Worm (Caenorhabditis elegans) whole organism, L4 larva: Measurements from ENCODE around the gene bec-1.
A peak's percentile ranks its signal among the peaks of the same experiment; 100 is the strongest.

Experiments used
- F10B5.3 ChIP-seq: sonication (generic microtip); optimal IDR thresholded peaks from 2 replicates; lab custom pipeline; 2016; ENCODE audit warnings: mild to moderate bottlenecking, missing genetic modification characterization, missing compliant biosample characterization
- F44E2.7 ChIP-seq: fragments of 200-800 bp; sonication (Bioruptor generic); IDR thresholded peaks from 2 replicates; pipeline ENCODE4 v2.1.2; 2022; ENCODE audit warnings: missing genetic modification characterization, missing compliant biosample characterization
- F49E8.2 ChIP-seq: sonication (generic microtip); optimal IDR thresholded peaks from 2 replicates; lab custom pipeline; 2016; ENCODE audit warnings: missing compliant biosample characterization, mild to moderate bottlenecking, missing genetic modification characterization, borderline replicate concordance
- R02D3.7 ChIP-seq: fragments of 150-350 bp; sonication (generic microtip); optimal IDR thresholded peaks from 3 replicates; lab custom pipeline; 2014; ENCODE audit warnings: missing biosample characterization, missing genetic modification characterization
- Y48G9A.11 ChIP-seq: fragments of 200-800 bp; sonication (Bioruptor generic); IDR thresholded peaks from 2 replicates; pipeline ENCODE4 v1.3.6; 2022; ENCODE audit warnings: missing genetic modification reagents, missing genetic modification characterization, missing compliant biosample characterization
- Y5F2A.4 ChIP-seq: fragments of 200-800 bp; sonication (Bioruptor generic); optimal IDR thresholded peaks from 2 replicates; lab custom pipeline; 2018; ENCODE audit warnings: mild to moderate bottlenecking, missing genetic modification characterization, missing compliant biosample characterization
- ceh-44 ChIP-seq: fragments of 200-800 bp; sonication (Bioruptor generic); IDR thresholded peaks from 2 replicates; pipeline ENCODE4 v1.3.6; 2022; ENCODE audit warnings: missing genetic modification reagents, missing genetic modification characterization, missing compliant biosample characterization
- ceh-62 ChIP-seq: sonication (generic microtip); optimal IDR thresholded peaks from 2 replicates; lab custom pipeline; 2017; ENCODE audit warnings: missing biosample characterization, missing genetic modification characterization
- daf-16 ChIP-seq, 3 experiments: sonication (generic microtip); optimal IDR thresholded peaks; 2 replicates each; lab custom pipeline; 2016 to 2017; ENCODE audit warnings: missing genetic modification characterization in 3 of 3, missing genetic modification reagents in 3 of 3, mild to moderate bottlenecking in 2 of 3, missing compliant biosample characterization in 2 of 3, missing biosample characterization in 1 of 3, moderate library complexity in 1 of 3
- daf-19 ChIP-seq: fragments of 200-800 bp; sonication (Bioruptor generic); conservative IDR thresholded peaks from 2 replicates; pipeline ENCODE4 v1.3.6; 2022; ENCODE audit warnings: missing genetic modification characterization, missing compliant biosample characterization
- dmd-9 ChIP-seq: fragments of 200-800 bp; sonication (Bioruptor generic); IDR thresholded peaks from 2 replicates; pipeline ENCODE4 v1.3.6; 2022; ENCODE audit warnings: missing genetic modification reagents, missing genetic modification characterization, missing compliant biosample characterization
- duxl-1 ChIP-seq: sonication (generic microtip); optimal IDR thresholded peaks from 2 replicates; lab custom pipeline; 2016; ENCODE audit warnings: mild to moderate bottlenecking, missing genetic modification characterization, moderate library complexity, missing compliant biosample characterization; ENCODE audit not compliant: poor library complexity
- egl-27 ChIP-seq: sonication (generic microtip); optimal IDR thresholded peaks from 3 replicates; lab custom pipeline; 2017; ENCODE audit warnings: missing biosample characterization, missing genetic modification reagents, missing genetic modification characterization
- egl-43 ChIP-seq: fragments of 200-800 bp; sonication (Bioruptor generic); IDR thresholded peaks from 2 replicates; pipeline ENCODE4 v1.3.6; 2022; ENCODE audit warnings: missing genetic modification reagents, missing genetic modification characterization, missing compliant biosample characterization
- fos-1 ChIP-seq: fragments of 150-350 bp; optimal IDR thresholded peaks from 2 replicates; lab custom pipeline; 2014; ENCODE audit warnings: missing biosample characterization, missing genetic modification characterization
- hif-1 ChIP-seq, 2 experiments: sonication (generic microtip); optimal IDR thresholded peaks; 2 replicates each; lab custom pipeline; 2016 to 2017; ENCODE audit warnings: missing compliant biosample characterization in 2 of 2, missing genetic modification characterization in 2 of 2, missing genetic modification reagents in 2 of 2, missing genotype in 2 of 2, mild to moderate bottlenecking in 1 of 2
- hlh-30 ChIP-seq: sonication (generic microtip); optimal IDR thresholded peaks from 2 replicates; lab custom pipeline; 2017; ENCODE audit warnings: antibody characterized with exemption, mild to moderate bottlenecking, missing genetic modification characterization, missing compliant biosample characterization; ENCODE audit not compliant: insufficient read depth
- lin-15B ChIP-seq: fragments of 150-350 bp; sonication (generic microtip); optimal IDR thresholded peaks from 3 replicates; lab custom pipeline; 2014; ENCODE audit warnings: missing biosample characterization, missing genetic modification characterization
- lin-29 ChIP-seq: fragments of 200-800 bp; sonication (Bioruptor generic); IDR thresholded peaks from 2 replicates; pipeline ENCODE4 v1.3.6; 2022; ENCODE audit warnings: missing genetic modification reagents, missing genetic modification characterization, missing compliant biosample characterization
- lin-39 ChIP-seq: fragments of 150-350 bp; optimal IDR thresholded peaks from 2 replicates; lab custom pipeline; 2014; ENCODE audit warnings: missing biosample characterization, missing genetic modification reagents, missing genetic modification characterization
- lir-3 ChIP-seq: sonication (generic microtip); optimal IDR thresholded peaks from 2 replicates; lab custom pipeline; 2016; ENCODE audit warnings: mild to moderate bottlenecking, missing genetic modification characterization, missing compliant biosample characterization
- lsy-2 ChIP-seq, 2 experiments: fragments of 150-350 bp in 1 of 2; sonication (generic microtip) in 1 of 2; optimal IDR thresholded peaks; 2 replicates each; lab custom pipeline; 2014 to 2017; ENCODE audit warnings: missing biosample characterization in 2 of 2, missing genetic modification characterization in 2 of 2
- madf-5 ChIP-seq, 2 experiments: fragments of 200-800 bp; sonication (Bioruptor generic); IDR thresholded peaks; 2 replicates each; pipeline ENCODE4 v1.3.6; 2022; ENCODE audit warnings: missing compliant biosample characterization in 2 of 2, missing genetic modification characterization in 2 of 2
- mdt-29 ChIP-seq: fragments of 200-800 bp; sonication (Bioruptor generic); IDR thresholded peaks from 2 replicates; pipeline ENCODE4 v1.3.6; 2022; ENCODE audit warnings: missing genetic modification reagents, missing genetic modification characterization, missing compliant biosample characterization
- mep-1 ChIP-seq: fragments of 150-350 bp; sonication (generic microtip); optimal IDR thresholded peaks from 3 replicates; lab custom pipeline; 2014; ENCODE audit warnings: missing biosample characterization, missing genetic modification characterization
- mes-2 ChIP-seq: sonication (generic microtip); optimal IDR thresholded peaks from 2 replicates; lab custom pipeline; 2016; ENCODE audit warnings: missing genotype, mild to moderate bottlenecking, missing genetic modification characterization, missing compliant biosample characterization; ENCODE audit not compliant: poor library complexity, severe bottlenecking
- mxl-3 ChIP-seq: fragments of 200-800 bp; sonication (Bioruptor generic); optimal IDR thresholded peaks from 2 replicates; lab custom pipeline; 2018; ENCODE audit warnings: mild to moderate bottlenecking, missing genetic modification characterization, missing compliant biosample characterization
- nhr-10 ChIP-seq: fragments of 150-350 bp; optimal IDR thresholded peaks from 2 replicates; lab custom pipeline; 2014; ENCODE audit warnings: missing biosample characterization, missing genetic modification characterization
- nhr-11 ChIP-seq: fragments of 150-350 bp; optimal IDR thresholded peaks from 2 replicates; lab custom pipeline; 2014; ENCODE audit warnings: missing biosample characterization, missing genetic modification characterization
- nhr-111 ChIP-seq: fragments of 200-800 bp; sonication (Bioruptor generic); optimal IDR thresholded peaks from 2 replicates; lab custom pipeline; 2018; ENCODE audit warnings: mild to moderate bottlenecking, missing genetic modification characterization, missing compliant biosample characterization
- nhr-28 ChIP-seq: fragments of 150-350 bp; optimal IDR thresholded peaks from 2 replicates; lab custom pipeline; 2014; ENCODE audit warnings: missing biosample characterization, missing genetic modification characterization
- nhr-41 ChIP-seq: fragments of 200-800 bp; sonication (Bioruptor generic); IDR thresholded peaks from 2 replicates; pipeline ENCODE4 v1.3.6; 2022; ENCODE audit warnings: missing genetic modification reagents, missing genetic modification characterization, missing compliant biosample characterization
- nhr-42 ChIP-seq: fragments of 200-800 bp; sonication (Bioruptor generic); IDR thresholded peaks from 2 replicates; pipeline ENCODE4 v1.3.6; 2022; ENCODE audit warnings: missing genetic modification characterization, missing compliant biosample characterization
- nhr-6 ChIP-seq: fragments of 150-350 bp; optimal IDR thresholded peaks from 2 replicates; lab custom pipeline; 2014; ENCODE audit warnings: missing biosample characterization, missing genetic modification characterization
- pha-4 ChIP-seq, 2 experiments: fragments of 150-350 bp in 1 of 2; fragments of 200-800 bp in 1 of 2; sonication (Bioruptor generic) in 1 of 2; IDR thresholded peaks in 1 of 2; optimal IDR thresholded peaks in 1 of 2; 2 replicates each; pipeline versions ENCODE4 v1.3.6 to Lab custom; 2014 to 2022; ENCODE audit warnings: missing genetic modification characterization in 2 of 2, missing genetic modification reagents in 2 of 2, missing biosample characterization in 1 of 2, missing compliant biosample characterization in 1 of 2
- pqm-1 ChIP-seq: sonication (generic microtip); optimal IDR thresholded peaks from 2 replicates; lab custom pipeline; 2017; ENCODE audit warnings: missing biosample characterization, missing genetic modification characterization
- rbr-2 ChIP-seq: sonication (generic microtip); optimal IDR thresholded peaks from 2 replicates; lab custom pipeline; 2016; ENCODE audit warnings: missing genotype, missing genetic modification characterization, missing compliant biosample characterization
- sdz-12 ChIP-seq: fragments of 200-800 bp; sonication (Bioruptor generic); optimal IDR thresholded peaks from 2 replicates; lab custom pipeline; 2018; ENCODE audit warnings: mild to moderate bottlenecking, missing genetic modification characterization, missing compliant biosample characterization
- skn-1 ChIP-seq: fragments of 150-350 bp; optimal IDR thresholded peaks from 2 replicates; lab custom pipeline; 2014; ENCODE audit warnings: missing biosample characterization, missing genetic modification characterization
- spr-3 ChIP-seq: fragments of 200-800 bp; sonication (Bioruptor generic); optimal IDR thresholded peaks from 2 replicates; lab custom pipeline; 2018; ENCODE audit warnings: mild to moderate bottlenecking, missing genetic modification characterization, missing compliant biosample characterization
- tag-97 ChIP-seq: fragments of 200-800 bp; sonication (Bioruptor generic); IDR thresholded peaks from 2 replicates; pipeline ENCODE4 v1.3.6; 2022; ENCODE audit warnings: missing genetic modification characterization, missing compliant biosample characterization
- unc-130 ChIP-seq: sonication (generic microtip); optimal IDR thresholded peaks from 2 replicates; lab custom pipeline; 2016; ENCODE audit warnings: missing genetic modification reagents, missing genetic modification characterization, missing compliant biosample characterization
- unc-62 ChIP-seq, 3 experiments: fragments of 150-350 bp in 1 of 3; sonication (generic microtip); optimal IDR thresholded peaks in 2 of 3; peaks in 1 of 3; 1 replicate in 1 of 3; 2 replicates in 2 of 3; lab custom pipeline; 2014 to 2017; ENCODE audit warnings: missing biosample characterization in 3 of 3, missing genetic modification characterization in 3 of 3, missing genetic modification reagents in 3 of 3, missing genotype in 1 of 3
- vab-7 ChIP-seq: fragments of 200-800 bp; sonication (Bioruptor generic); IDR thresholded peaks from 2 replicates; pipeline ENCODE4 v1.3.6; 2022; ENCODE audit warnings: missing genetic modification reagents, missing genetic modification characterization, missing compliant biosample characterization
- zag-1 ChIP-seq: fragments of 150-350 bp; optimal IDR thresholded peaks from 2 replicates; lab custom pipeline; 2014; ENCODE audit warnings: missing biosample characterization, missing genetic modification characterization
- zfp-3 ChIP-seq: fragments of 200-800 bp; sonication (Bioruptor generic); conservative IDR thresholded peaks from 2 replicates; pipeline ENCODE4 v1.3.6; 2022; ENCODE audit warnings: missing genetic modification reagents, missing genetic modification characterization, missing compliant biosample characterization
- zip-11 ChIP-seq: fragments of 200-800 bp; sonication (Bioruptor generic); IDR thresholded peaks from 2 replicates; pipeline ENCODE4 v1.3.6; 2022; ENCODE audit warnings: missing genetic modification characterization, missing compliant biosample characterization
- ztf-11 ChIP-seq: fragments of 150-350 bp; optimal IDR thresholded peaks from 2 replicates; lab custom pipeline; 2014; ENCODE audit warnings: missing biosample characterization, missing genetic modification characterization

Gene bec-1

ce11 chrIV:5659461-5659860 is 4.8 kb downstream of the bec-1 start (continued):
- peak; percentile 80 for TF ChIP-seq nhr-28 (tag; lab: Kevin White, UChicago)
- TF ChIP-seq vab-7 (GFP tag; lab: Robert Waterston, UW), result no peak
- TF ChIP-seq pqm-1, result peak; percentile 84

ce11 chrIV:5658897-5659296 is 5.3 kb downstream of the bec-1 start:
- no peak for TF ChIP-seq lir-3
- no peak for TF ChIP-seq sdz-12 (GFP tag; lab: Kevin White, UChicago)
- TF ChIP-seq ceh-44 (GFP tag; lab: Robert Waterston, UW), result no peak
- no peak for TF ChIP-seq dmd-9 (GFP tag; lab: Robert Waterston, UW)
- peak; percentile 17 for TF ChIP-seq mes-2 (tag; lab: Kevin White, UChicago)
- no peak for TF ChIP-seq zfp-3 (GFP tag; lab: Robert Waterston, UW)
- no peak for TF ChIP-seq nhr-111 (GFP tag; lab: Kevin White, UChicago)
- no peak for TF ChIP-seq nhr-11 (tag; lab: Kevin White, UChicago)
- TF ChIP-seq Y48G9A.11 (GFP tag; lab: Robert Waterston, UW), result no peak
- no peak for TF ChIP-seq rbr-2 (tag; lab: Kevin White, UChicago)
- TF ChIP-seq F44E2.7 (GFP tag; lab: Robert Waterston, UW), result no peak
- no peak for TF ChIP-seq ztf-11 (tag; lab: Kevin White, UChicago)
- no peak for TF ChIP-seq nhr-10
- no peak for TF ChIP-seq tag-97 (GFP tag; lab: Robert Waterston, UW)
- no peak for TF ChIP-seq unc-130 (GFP tag; lab: Kevin White, UChicago)
- TF ChIP-seq mdt-29 (GFP tag; lab: Robert Waterston, UW), result 0 out of 2 replicates have a peak, but pooled peaks have one; percentile 17
- TF ChIP-seq ceh-62 (tag; lab: Kevin White, UChicago), result no peak
- no peak for TF ChIP-seq nhr-41 (GFP tag; lab: Robert Waterston, UW)
- no peak for TF ChIP-seq unc-62 (GFP tag; optimal IDR thresholded peaks at IDR 0.05 in 1 of 2; lab: Kevin White, UChicago)
- no peak for TF ChIP-seq unc-62 (tag; optimal IDR thresholded peaks at IDR 0.05; lab: Kevin White, UChicago)
- TF ChIP-seq pha-4 (GFP tag; IDR thresholded peaks at IDR 0.05; lab: Robert Waterston, UW), result no peak; the same call in 1 of the 2 replicates
- TF ChIP-seq pha-4 (tag; optimal IDR thresholded peaks at IDR 0.05; lab: Kevin White, UChicago), result no peak
- TF ChIP-seq F10B5.3 (tag; lab: Kevin White, UChicago), result no peak
- no peak for TF ChIP-seq madf-5 (GFP tag; IDR thresholded peaks at IDR 0.05; lab: Robert Waterston, UW)
- no peak for TF ChIP-seq mep-1 (tag; lab: Kevin White, UChicago)
- no peak for TF ChIP-seq R02D3.7 (tag; lab: Kevin White, UChicago)
- TF ChIP-seq lsy-2 (tag; optimal IDR thresholded peaks at IDR 0.05; lab: Kevin White, UChicago), result no peak
- TF ChIP-seq daf-16 (GFP tag; optimal IDR thresholded peaks at IDR 0.05; lab: Kevin White, UChicago), result no peak
- TF ChIP-seq daf-16 (tag; optimal IDR thresholded peaks at IDR 0.05; lab: Kevin White, UChicago), result peak; percentile 48
- no peak for TF ChIP-seq zip-11 (GFP tag; lab: Robert Waterston, UW)
- no peak for TF ChIP-seq Y5F2A.4
- no peak for TF ChIP-seq fos-1 (tag; lab: Kevin White, UChicago)
- no peak for TF ChIP-seq nhr-42 (GFP tag; lab: Robert Waterston, UW)
- no peak for TF ChIP-seq egl-43 (GFP tag; lab: Robert Waterston, UW)
- peak; percentile 12 for TF ChIP-seq mxl-3
- TF ChIP-seq F49E8.2 (tag; lab: Kevin White, UChicago), result no peak
- no peak for TF ChIP-seq spr-3
- no peak for TF ChIP-seq lin-15B
- no peak for TF ChIP-seq zag-1 (tag; lab: Kevin White, UChicago)
- TF ChIP-seq egl-27 (tag; lab: Kevin White, UChicago), result no peak
- TF ChIP-seq lin-29 (GFP tag; lab: Robert Waterston, UW), result no peak
- no peak for TF ChIP-seq nhr-6
- no peak for TF ChIP-seq daf-19 (GFP tag; lab: Robert Waterston, UW)
- TF ChIP-seq duxl-1, result no peak
- TF ChIP-seq hlh-30, result no peak
- no peak for TF ChIP-seq skn-1
- no peak for TF ChIP-seq lin-39 (tag; lab: Kevin White, UChicago)
- TF ChIP-seq hif-1 (tag; optimal IDR thresholded peaks at IDR 0.05; lab: Kevin White, UChicago), result peak in 1 of 2 experiments; percentile 24
